Worm (Caenorhabditis elegans) whole organism, L4/young adult: ENCODE data around the gene H34I24.2.

Experiments
- W03F9.2 ChIP-seq: fragments of 150-350 bp; optimal IDR thresholded peaks from 2 replicates; lab custom pipeline; 2014; ENCODE audit warnings: missing biosample characterization, missing genetic modification characterization
- him-1 ChIP-seq: sonication (generic microtip); optimal IDR thresholded peaks from 2 replicates; lab custom pipeline; 2016; ENCODE audit warnings: missing genotype, missing genetic modification reagents, missing genetic modification characterization, missing compliant biosample characterization

- TF ChIP-seq him-1 (no peak), W03F9.2 (tag; lab: Kevin White, UChicago) (no peak)
Observed at ce11 chrIII:2870228-2870627, 28.4 kb downstream of the H34I24.2 start.
